Worm (Caenorhabditis elegans): ENCODE data around the gene argk-1.

The argk-1 gene

ce11 chrV:16141071-16141470, 37.4 kb downstream of the argk-1 start, which contains the start of gene clc-32:
clc-32 (minus strand) TSS chrV:16141171.
- TF ChIP-seq B0310.2 (tag; optimal IDR thresholded peaks at IDR 0.05), result no peak
- no peak for TF ChIP-seq flt-1 (GFP tag; IDR thresholded peaks at IDR 0.05)
- TF ChIP-seq aly-1 (tag; optimal IDR thresholded peaks at IDR 0.05), result no peak

- TF ChIP-seq aly-1 (tag; optimal IDR thresholded peaks at IDR 0.05) (no peak), scrt-1 (GFP tag; IDR thresholded peaks at IDR 0.05) (no peak), B0310.2 (tag; optimal IDR thresholded peaks at IDR 0.05) (no peak), hnd-1 (tag; optimal IDR thresholded peaks at IDR 0.05) (no peak), ceh-36 (tag; optimal IDR thresholded peaks at IDR 0.05) (no peak), hmbx-1 (tag; optimal IDR thresholded peaks at IDR 0.05) (no peak), tra-4 (tag; optimal IDR thresholded peaks at IDR 0.05) (no peak), ets-7 (tag; optimal IDR thresholded peaks at IDR 0.05) (no peak), sea-1 (GFP tag; conservative IDR thresholded peaks at IDR 0.05) (no peak), ama-1 (optimal IDR thresholded peaks at IDR 0.05) (no peak), ceh-13 (GFP tag; optimal IDR thresholded peaks at IDR 0.05) (no peak)
Measured at ce11 chrV:16142371-16142770, 38.7 kb downstream of the argk-1 start, which contains the start of gene fbxa-18. fbxa-18 (plus strand) TSS chrV:16142671.

- TF ChIP-seq ceh-13 (GFP tag; optimal IDR thresholded peaks at IDR 0.05) (no peak), flt-1 (GFP tag; IDR thresholded peaks at IDR 0.05) (no peak), ama-1 (optimal IDR thresholded peaks at IDR 0.05) (no peak), ets-7 (tag; optimal IDR thresholded peaks at IDR 0.05) (no peak), sea-1 (GFP tag; conservative IDR thresholded peaks at IDR 0.05) (no peak)
Measured at ce11 chrV:16143066-16143581, 39.4 kb downstream of the argk-1 start, which contains the start of gene fbxa-88. fbxa-88 (minus strand) TSS chrV:16143116.

ce11 chrV:16145009-16145408, 41.3 kb downstream of the argk-1 start:
- no peak for TF ChIP-seq aly-1 (tag; optimal IDR thresholded peaks at IDR 0.05)
- no peak for TF ChIP-seq B0310.2 (tag; optimal IDR thresholded peaks at IDR 0.05)
- no peak for TF ChIP-seq pes-1 (GFP tag; IDR thresholded peaks at IDR 0.05)
- no peak for TF ChIP-seq hnd-1 (tag; optimal IDR thresholded peaks at IDR 0.05)

ce11 chrV:16148805-16149204, 45.1 kb downstream of the argk-1 start, which contains the start of gene F10A3.4:
F10A3.4 (plus strand) TSS chrV:16149105.
- no peak for TF ChIP-seq pes-1 (GFP tag; IDR thresholded peaks at IDR 0.05)
- no peak for TF ChIP-seq hnd-1 (tag; optimal IDR thresholded peaks at IDR 0.05)
- TF ChIP-seq hmg-4 (GFP tag; optimal IDR thresholded peaks at IDR 0.05), result no peak
- TF ChIP-seq flt-1 (GFP tag; IDR thresholded peaks at IDR 0.05), result no peak
- TF ChIP-seq tbx-37 (GFP tag; conservative IDR thresholded peaks at IDR 0.05), result no peak
- TF ChIP-seq sea-1 (GFP tag; conservative IDR thresholded peaks at IDR 0.05), result no peak
- TF ChIP-seq scrt-1 (GFP tag; IDR thresholded peaks at IDR 0.05), result no peak
- TF ChIP-seq ceh-13 (GFP tag; optimal IDR thresholded peaks at IDR 0.05), result no peak
- no peak for TF ChIP-seq F13C5.2 (tag; optimal IDR thresholded peaks at IDR 0.05)
- no peak for TF ChIP-seq tbx-11 (GFP tag; IDR thresholded peaks at IDR 0.05)
- TF ChIP-seq ama-1 (optimal IDR thresholded peaks at IDR 0.05), result no peak
- TF ChIP-seq tra-4 (tag; optimal IDR thresholded peaks at IDR 0.05), result no peak
- no peak for TF ChIP-seq ceh-36 (tag; optimal IDR thresholded peaks at IDR 0.05)
- no peak for TF ChIP-seq aly-1 (tag; optimal IDR thresholded peaks at IDR 0.05)

ce11 chrV:16153375-16153774, 49.7 kb downstream of the argk-1 start, which contains the start of gene str-254:
str-254 (minus strand) TSS chrV:16153475.
- TF ChIP-seq aly-1 (tag; optimal IDR thresholded peaks at IDR 0.05), result no peak
- TF ChIP-seq B0310.2 (tag; optimal IDR thresholded peaks at IDR 0.05), result no peak
- no peak for TF ChIP-seq tra-4 (tag; optimal IDR thresholded peaks at IDR 0.05)
- no peak for TF ChIP-seq ceh-36 (tag; optimal IDR thresholded peaks at IDR 0.05)
- no peak for TF ChIP-seq hmg-4 (GFP tag; optimal IDR thresholded peaks at IDR 0.05)

ce11 chrV:16155111-16155510, 51.4 kb downstream of the argk-1 start, which contains the start of gene str-97:
str-97 (minus strand) TSS chrV:16155211.
- TF ChIP-seq tbx-37 (GFP tag; conservative IDR thresholded peaks at IDR 0.05) (no peak), scrt-1 (GFP tag; IDR thresholded peaks at IDR 0.05) (no peak), ceh-36 (tag; optimal IDR thresholded peaks at IDR 0.05) (no peak), ceh-13 (GFP tag; optimal IDR thresholded peaks at IDR 0.05) (no peak), hmg-4 (GFP tag; optimal IDR thresholded peaks at IDR 0.05) (no peak), aly-1 (tag; optimal IDR thresholded peaks at IDR 0.05) (no peak), B0310.2 (tag; optimal IDR thresholded peaks at IDR 0.05) (no peak), pes-1 (GFP tag; IDR thresholded peaks at IDR 0.05) (no peak), hmbx-1 (tag; optimal IDR thresholded peaks at IDR 0.05) (no peak), flt-1 (GFP tag; IDR thresholded peaks at IDR 0.05) (no peak), F13C5.2 (tag; optimal IDR thresholded peaks at IDR 0.05) (no peak), ama-1 (optimal IDR thresholded peaks at IDR 0.05) (no peak), tbx-11 (GFP tag; IDR thresholded peaks at IDR 0.05) (no peak)
